Worm (Caenorhabditis elegans): ENCODE results near the gene H35N09.2.

The H35N09.2 gene

ce11 chrX:8565810-8566416 lies 38.9 kb downstream of the H35N09.2 start:
- TF ChIP-seq ces-1 (GFP tag; optimal IDR thresholded peaks at IDR 0.05) (peak; percentile 46), nhr-28 (tag; optimal IDR thresholded peaks at IDR 0.05) (no peak), ham-2 (GFP tag; optimal IDR thresholded peaks at IDR 0.05) (peak; percentile 11), hlh-1 (tag; optimal IDR thresholded peaks at IDR 0.05) (peak; percentile 28), lsy-2 (tag; optimal IDR thresholded peaks at IDR 0.05) (peak; percentile 17), elt-1 (tag; optimal IDR thresholded peaks at IDR 0.05; ENCODE audit: borderline replicate concordance, insufficient read depth) (no peak), sptf-1 (tag; optimal IDR thresholded peaks at IDR 0.05) (peak; percentile 36), snpc-4 (tag; optimal IDR thresholded peaks at IDR 0.05) (no peak), sem-2 (GFP tag; optimal IDR thresholded peaks at IDR 0.05) (no peak), unc-62 (GFP tag; optimal IDR thresholded peaks at IDR 0.05) (peak; percentile 65), zip-8 (tag; optimal IDR thresholded peaks at IDR 0.05) (no peak), blmp-1 (tag; optimal IDR thresholded peaks at IDR 0.05) (no peak), unc-120 (tag; optimal IDR thresholded peaks at IDR 0.05; ENCODE audit: poor library complexity, severe bottlenecking) (peak; percentile 48), mab-5 (tag; optimal IDR thresholded peaks at IDR 0.05) (no peak), mls-2 (tag; optimal IDR thresholded peaks at IDR 0.05) (peak; percentile 15), ceh-43 (GFP tag; optimal IDR thresholded peaks at IDR 0.05) (no peak), cnd-1 (tag; optimal IDR thresholded peaks at IDR 0.05) (peak; percentile 10)

ce11 chrX:8564451-8564795 lies 40.4 kb downstream of the H35N09.2 start:
- no peak for TF ChIP-seq bed-3 (GFP tag; optimal IDR thresholded peaks at IDR 0.05)

- TF ChIP-seq ham-2 (GFP tag; optimal IDR thresholded peaks at IDR 0.05) (peak; percentile 43), mls-2 (tag; optimal IDR thresholded peaks at IDR 0.05) (no peak)
Measured at ce11 chrX:8563663-8564450, 41.0 kb downstream of the H35N09.2 start.

ce11 chrX:8562586-8562985 lies 42.3 kb downstream of the H35N09.2 start:
- TF ChIP-seq zip-8 (tag; optimal IDR thresholded peaks at IDR 0.05): no peak
- TF ChIP-seq lin-32 (GFP tag; optimal IDR thresholded peaks at IDR 0.05): no peak
- TF ChIP-seq nhr-237 (tag; optimal IDR thresholded peaks at IDR 0.05): no peak
- no peak for TF ChIP-seq lsy-2 (tag; optimal IDR thresholded peaks at IDR 0.05)
- TF ChIP-seq mls-2 (tag; optimal IDR thresholded peaks at IDR 0.05): no peak
- no peak for TF ChIP-seq cnd-1 (tag; optimal IDR thresholded peaks at IDR 0.05)
- TF ChIP-seq mab-5 (tag; optimal IDR thresholded peaks at IDR 0.05): no peak
- TF ChIP-seq nhr-2 (tag; optimal IDR thresholded peaks at IDR 0.05): no peak
- no peak for TF ChIP-seq lin-13 (tag; optimal IDR thresholded peaks at IDR 0.05)
- TF ChIP-seq sem-2 (GFP tag; optimal IDR thresholded peaks at IDR 0.05): no peak
- TF ChIP-seq ham-2 (GFP tag; optimal IDR thresholded peaks at IDR 0.05): no peak
- no peak for TF ChIP-seq snpc-4 (tag; optimal IDR thresholded peaks at IDR 0.05)
- no peak for TF ChIP-seq unc-39 (tag; optimal IDR thresholded peaks at IDR 0.05)
- no peak for TF ChIP-seq pha-4 (tag; optimal IDR thresholded peaks at IDR 0.05)
- TF ChIP-seq elt-3 (tag; optimal IDR thresholded peaks at IDR 0.05): no peak
- TF ChIP-seq unc-120 (tag; optimal IDR thresholded peaks at IDR 0.05; ENCODE audit: poor library complexity, severe bottlenecking): no peak
- no peak for TF ChIP-seq elt-1 (tag; optimal IDR thresholded peaks at IDR 0.05; ENCODE audit: borderline replicate concordance, insufficient read depth)
- TF ChIP-seq nhr-12 (tag; optimal IDR thresholded peaks at IDR 0.05): no peak
- TF ChIP-seq blmp-1 (tag; optimal IDR thresholded peaks at IDR 0.05): no peak

ce11 chrX:8556614-8557196 lies 48.2 kb downstream of the H35N09.2 start, which contains the start of gene utx-1:
Gene utx-1 (plus strand): TSS chrX:8557146.
- TF ChIP-seq ceh-43 (GFP tag; optimal IDR thresholded peaks at IDR 0.05) (no peak), nhr-28 (tag; optimal IDR thresholded peaks at IDR 0.05) (no peak), tbx-8 (GFP tag; optimal IDR thresholded peaks at IDR 0.05) (no peak), sem-2 (GFP tag; optimal IDR thresholded peaks at IDR 0.05) (no peak), lsy-2 (tag; optimal IDR thresholded peaks at IDR 0.05) (no peak), unc-62 (GFP tag; optimal IDR thresholded peaks at IDR 0.05) (no peak), mep-1 (tag; optimal IDR thresholded peaks at IDR 0.05) (peak; percentile 43), bed-3 (GFP tag; optimal IDR thresholded peaks at IDR 0.05) (no peak), nhr-76 (tag; optimal IDR thresholded peaks at IDR 0.05) (no peak), ceh-39 (tag; optimal IDR thresholded peaks at IDR 0.05) (peak; percentile 54), elt-1 (tag; optimal IDR thresholded peaks at IDR 0.05; ENCODE audit: borderline replicate concordance, insufficient read depth) (no peak), sptf-1 (tag; optimal IDR thresholded peaks at IDR 0.05) (peak; percentile 24), ceh-83 (GFP tag; optimal IDR thresholded peaks at IDR 0.05) (no peak), ham-2 (GFP tag; optimal IDR thresholded peaks at IDR 0.05) (no peak), ztf-11 (tag; optimal IDR thresholded peaks at IDR 0.05) (no peak), cnd-1 (tag; optimal IDR thresholded peaks at IDR 0.05) (no peak), elt-3 (tag; optimal IDR thresholded peaks at IDR 0.05) (no peak), ces-1 (GFP tag; optimal IDR thresholded peaks at IDR 0.05) (peak; percentile 27), hlh-1 (tag; optimal IDR thresholded peaks at IDR 0.05) (no peak), unc-39 (tag; optimal IDR thresholded peaks at IDR 0.05) (no peak), nhr-12 (tag; optimal IDR thresholded peaks at IDR 0.05) (no peak), mls-2 (tag; optimal IDR thresholded peaks at IDR 0.05) (peak; percentile 44), unc-120 (tag; optimal IDR thresholded peaks at IDR 0.05; ENCODE audit: poor library complexity, severe bottlenecking) (peak; percentile 77), lin-32 (GFP tag; optimal IDR thresholded peaks at IDR 0.05) (peak; percentile 18), zip-8 (tag; optimal IDR thresholded peaks at IDR 0.05) (no peak), nhr-2 (tag; optimal IDR thresholded peaks at IDR 0.05) (peak; percentile 56), snpc-4 (tag; optimal IDR thresholded peaks at IDR 0.05) (no peak), blmp-1 (tag; optimal IDR thresholded peaks at IDR 0.05) (no peak), lin-13 (tag; optimal IDR thresholded peaks at IDR 0.05) (peak; percentile 36), M03D4.4 (tag; optimal IDR thresholded peaks at IDR 0.05) (peak; percentile 17), pha-4 (tag; optimal IDR thresholded peaks at IDR 0.05) (peak; percentile 36), nhr-237 (tag; optimal IDR thresholded peaks at IDR 0.05) (no peak), mab-5 (tag; optimal IDR thresholded peaks at IDR 0.05) (no peak), flh-1 (GFP tag; optimal IDR thresholded peaks at IDR 0.05) (no peak)

All from whole organism, mixed stage, embryonic.